Worm (Caenorhabditis elegans): ENCODE data around the gene B0281.4.
A peak's percentile ranks its signal among the peaks of the same experiment; 100 is the strongest.

Gene B0281.4

DNA sequence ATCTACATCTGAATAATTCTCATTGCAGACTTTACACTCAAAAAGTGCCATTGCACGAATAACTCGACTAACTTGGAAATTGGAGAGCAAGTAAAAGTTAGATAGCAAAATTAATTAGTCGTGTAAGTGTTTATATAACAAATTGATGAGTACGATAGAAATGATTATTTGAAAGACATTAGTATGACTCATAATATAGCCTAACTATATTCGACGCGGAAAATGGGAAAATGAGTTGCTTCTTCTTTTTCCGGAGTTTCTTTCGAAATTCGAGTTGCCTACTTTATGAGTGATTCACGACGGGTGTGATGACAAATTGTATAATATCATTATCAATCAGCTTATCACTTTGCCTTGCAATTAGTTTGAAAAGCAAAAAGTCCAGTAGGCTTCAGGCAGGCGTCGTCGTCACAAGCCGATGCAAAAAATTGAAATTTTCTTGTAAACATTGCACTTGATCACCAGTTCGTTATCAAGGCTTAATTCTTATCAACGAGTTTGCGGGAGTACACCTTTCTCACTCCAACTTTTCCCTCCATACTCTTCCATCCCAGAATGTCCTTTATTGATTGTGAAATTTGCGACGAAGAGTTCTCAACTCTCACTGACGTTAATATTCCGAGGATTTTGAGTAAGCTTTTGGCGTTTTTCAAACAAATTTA, 24.3 kb upstream of the B0281.4 start, which contains the start of the genes ZK1240.6 and ZK1240.2 (continued):
- no peak for TF ChIP-seq ceh-32 (tag; optimal IDR thresholded peaks at IDR 0.05; ENCODE audit: poor library complexity)
- no peak for TF ChIP-seq nhr-10 (tag; optimal IDR thresholded peaks at IDR 0.05)
- TF ChIP-seq mxl-2 (GFP tag; conservative IDR thresholded peaks at IDR 0.05): no peak
- TF ChIP-seq F10B5.3 (tag; optimal IDR thresholded peaks at IDR 0.05): no peak
- no peak for TF ChIP-seq daf-16 (GFP tag; optimal IDR thresholded peaks at IDR 0.05)
- TF ChIP-seq daf-16 (tag; optimal IDR thresholded peaks at IDR 0.05): peak; percentile 72
- no peak for TF ChIP-seq spr-1 (tag; optimal IDR thresholded peaks at IDR 0.05)
- TF ChIP-seq nhr-111 (GFP tag; optimal IDR thresholded peaks at IDR 0.05): no peak
- TF ChIP-seq hlh-11 (tag; optimal IDR thresholded peaks at IDR 0.05): peak; percentile 55
- no peak for TF ChIP-seq ceh-20 (GFP tag; IDR thresholded peaks at IDR 0.05)
- no peak for TF ChIP-seq F37D6.2 (tag; optimal IDR thresholded peaks at IDR 0.05)
- TF ChIP-seq daf-12 (tag; optimal IDR thresholded peaks at IDR 0.05): no peak

DNA sequence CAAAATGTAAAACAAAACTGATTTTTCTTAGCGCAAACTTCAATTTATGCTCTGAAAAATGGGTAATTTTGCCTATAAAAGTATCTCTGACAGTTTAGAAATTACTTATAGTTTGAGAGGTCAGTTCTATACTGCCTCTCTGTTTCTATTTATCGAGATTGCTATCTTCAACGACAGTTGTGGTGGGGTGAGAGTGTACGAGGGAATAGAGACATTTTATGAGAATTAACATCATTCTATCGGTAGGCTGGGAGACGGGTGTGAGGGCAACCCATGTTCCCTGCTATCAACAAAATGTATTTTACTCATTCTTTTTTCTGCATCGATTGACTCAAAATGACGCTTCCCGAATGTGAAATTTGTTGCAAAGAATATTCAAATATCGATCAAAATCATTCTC, 21.5 kb upstream of the B0281.4 start, which contains the start of gene ZK1240.3:
Gene ZK1240.3 (plus strand): TSS at position 238 of the 400 bp plus-strand sequence.
- no peak for TF ChIP-seq daf-16 (GFP tag; optimal IDR thresholded peaks at IDR 0.05)
- peak; percentile 62 for TF ChIP-seq daf-16 (tag; optimal IDR thresholded peaks at IDR 0.05)
- TF ChIP-seq ztf-7 (tag; optimal IDR thresholded peaks at IDR 0.05): no peak
- peak; percentile 58 for TF ChIP-seq hlh-11 (tag; optimal IDR thresholded peaks at IDR 0.05)
- no peak for TF ChIP-seq mdl-1 (tag; optimal IDR thresholded peaks at IDR 0.05)
- TF ChIP-seq unc-130 (GFP tag; optimal IDR thresholded peaks at IDR 0.05): no peak
- peak; percentile 80 for TF ChIP-seq aha-1 (tag)
- no peak for TF ChIP-seq dmd-8 (GFP tag; IDR thresholded peaks at IDR 0.05)
- 0 out of 2 replicates have a peak, but pooled peaks have one; percentile 48 for TF ChIP-seq php-3 (GFP tag; IDR thresholded peaks at IDR 0.05)
- TF ChIP-seq T20F7.1 (GFP tag; optimal IDR thresholded peaks at IDR 0.05): peak; percentile 32
- TF ChIP-seq dve-1 (tag; optimal IDR thresholded peaks at IDR 0.05; ENCODE audit: insufficient read depth): peak; percentile 23
- TF ChIP-seq unc-62 (GFP tag; optimal IDR thresholded peaks at IDR 0.05 in 1 of 2): peak in 1 of 2 experiments; percentile 37
- no peak for TF ChIP-seq unc-62 (tag; optimal IDR thresholded peaks at IDR 0.05)
- no peak for TF ChIP-seq rbr-2 (tag; optimal IDR thresholded peaks at IDR 0.05)
- no peak for TF ChIP-seq ceh-44 (GFP tag; IDR thresholded peaks at IDR 0.05)
- TF ChIP-seq hmg-1.1 (GFP tag; IDR thresholded peaks at IDR 0.05): no peak
- peak; percentile 78 for TF ChIP-seq nhr-28 (tag; optimal IDR thresholded peaks at IDR 0.05)
- TF ChIP-seq dmd-6 (GFP tag; IDR thresholded peaks at IDR 0.05): peak; percentile 69
- peak; percentile 91 for TF ChIP-seq pqm-1 (tag; optimal IDR thresholded peaks at IDR 0.05)
- peak; percentile 55; the same call in 1 of the 2 replicates for TF ChIP-seq nhr-41 (GFP tag; IDR thresholded peaks at IDR 0.05)

DNA sequence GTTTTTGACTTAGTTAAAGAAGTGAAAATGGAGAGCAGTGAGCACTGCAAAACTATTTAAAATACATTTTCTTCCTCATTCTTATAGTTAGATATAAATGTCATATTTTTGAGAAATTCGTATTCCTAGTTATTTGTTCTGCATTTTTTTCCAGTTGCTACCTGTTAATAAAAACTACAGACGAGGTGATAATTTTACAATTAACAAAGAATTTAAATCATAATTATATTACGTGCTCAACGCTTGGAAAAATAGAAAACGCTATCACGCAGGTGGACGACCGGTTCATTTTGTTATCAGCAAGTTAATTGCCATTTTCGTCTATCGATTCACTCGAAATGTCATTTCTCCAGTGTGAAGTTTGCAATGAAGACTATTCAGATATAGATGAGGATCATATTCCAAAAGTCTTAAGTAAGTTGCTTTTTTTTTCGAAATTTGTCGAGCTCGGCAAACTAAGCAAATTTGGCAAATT, 19.3 kb upstream of the B0281.4 start, which contains the start of the genes ZK1240.5 and ZK1240.9:
Gene ZK1240.5 (minus strand): TSS at position 51 of the 475 bp plus-strand sequence.
Gene ZK1240.9 (plus strand): TSS at position 307 of the 475 bp plus-strand sequence.
- no peak for TF ChIP-seq tag-97 (GFP tag; IDR thresholded peaks at IDR 0.05)
- TF ChIP-seq D1046.2 (GFP tag; IDR thresholded peaks at IDR 0.05): no peak
- no peak for TF ChIP-seq zip-11 (GFP tag; IDR thresholded peaks at IDR 0.05)
- no peak for TF ChIP-seq aly-2 (tag; optimal IDR thresholded peaks at IDR 0.05)
- TF ChIP-seq madf-5 (GFP tag; IDR thresholded peaks at IDR 0.05): no peak
- no peak for TF ChIP-seq nhr-48 (tag; optimal IDR thresholded peaks at IDR 0.05)
- TF ChIP-seq madf-9 (GFP tag; conservative IDR thresholded peaks at IDR 0.05): no peak
- no peak for TF ChIP-seq nhr-102 (tag; optimal IDR thresholded peaks at IDR 0.05)
- TF ChIP-seq skn-1 (tag; optimal IDR thresholded peaks at IDR 0.05): no peak
- TF ChIP-seq nhr-41 (GFP tag; IDR thresholded peaks at IDR 0.05): no peak
- no peak for TF ChIP-seq ztf-7 (tag; optimal IDR thresholded peaks at IDR 0.05)
- TF ChIP-seq daf-16 (GFP tag; optimal IDR thresholded peaks at IDR 0.05): no peak
- TF ChIP-seq daf-16 (tag; optimal IDR thresholded peaks at IDR 0.05): no peak
- TF ChIP-seq php-3 (GFP tag; IDR thresholded peaks at IDR 0.05): peak; percentile 9; the same call in 1 of the 2 replicates
- no peak for TF ChIP-seq ctbp-1 (GFP tag; IDR thresholded peaks at IDR 0.05)
- TF ChIP-seq ZK337.2 (GFP tag; IDR thresholded peaks at IDR 0.05): no peak
- no peak for TF ChIP-seq lsy-2 (tag; optimal IDR thresholded peaks at IDR 0.05)
- TF ChIP-seq attf-4 (tag; optimal IDR thresholded peaks at IDR 0.05): no peak
- no peak for TF ChIP-seq nhr-11 (tag; optimal IDR thresholded peaks at IDR 0.05)
- TF ChIP-seq F49E8.2 (tag; optimal IDR thresholded peaks at IDR 0.05; ENCODE audit: borderline replicate concordance): no peak
- no peak for TF ChIP-seq ces-1 (GFP tag; optimal IDR thresholded peaks at IDR 0.05)
- TF ChIP-seq Y105C5A.15 (GFP tag; IDR thresholded peaks at IDR 0.05): no peak
- peak in 1 of 2 experiments; percentile 72 for TF ChIP-seq unc-62 (GFP tag; optimal IDR thresholded peaks at IDR 0.05 in 1 of 2)
- no peak for TF ChIP-seq unc-62 (tag; optimal IDR thresholded peaks at IDR 0.05)
- TF ChIP-seq hif-1 (tag; optimal IDR thresholded peaks at IDR 0.05): no peak
- no peak for TF ChIP-seq zag-1 (tag; optimal IDR thresholded peaks at IDR 0.05)

All from whole organism, L4 larva.